Fruit fly (Drosophila melanogaster): Measurements from ENCODE around the gene Fkbp39.
A peak's percentile ranks its signal among the peaks of the same experiment; 100 is the strongest.

Fkbp39 gene

dm6 chr3R:15350993-15351426, 18.1 kb upstream of the Fkbp39 start, which contains the start of the genes Trs33 and Tmtc4 (continued):
- TF ChIP-seq CG31224 (GFP tag; IDR thresholded peaks at IDR 0.05) (no peak), scrt (GFP tag; optimal IDR thresholded peaks at IDR 0.05) (peak; percentile 3), slou (GFP tag; optimal IDR thresholded peaks at IDR 0.05) (no peak), nerfin-2 (GFP tag; IDR thresholded peaks at IDR 0.05; ENCODE audit: partially characterized antibody) (no peak), dm (GFP tag; optimal IDR thresholded peaks at IDR 0.05) (no peak), CG18764 (GFP tag; optimal IDR thresholded peaks at IDR 0.05) (no peak), CoRest (tag; optimal IDR thresholded peaks at IDR 0.05) (peak; percentile 51), PHDP (tag; optimal IDR thresholded peaks at IDR 0.05) (peak; percentile 51), chm (GFP tag; IDR thresholded peaks at IDR 0.05) (no peak), Elba2 (GFP tag; optimal IDR thresholded peaks at IDR 0.05) (no peak), hth (optimal IDR thresholded peaks at IDR 0.05) (no peak), CG8944 (GFP tag; optimal IDR thresholded peaks at IDR 0.05) (no peak), tll (GFP tag; optimal IDR thresholded peaks at IDR 0.05) (no peak), emc (GFP tag; optimal IDR thresholded peaks at IDR 0.05) (no peak), CG30431 (GFP tag; optimal IDR thresholded peaks at IDR 0.05) (no peak), CG5245 (GFP tag; optimal IDR thresholded peaks at IDR 0.05) (no peak), CG10209 (GFP tag; optimal IDR thresholded peaks at IDR 0.05) (peak; percentile 21), CG4820 (GFP tag; optimal IDR thresholded peaks at IDR 0.05) (no peak), Atf-2 (GFP tag; optimal IDR thresholded peaks at IDR 0.05) (no peak), sr (GFP tag; IDR thresholded peaks at IDR 0.05) (no peak), Bgb (GFP tag; IDR thresholded peaks at IDR 0.05; ENCODE audit: partially characterized antibody) (no peak), sug (tag; optimal IDR thresholded peaks at IDR 0.05) (peak; percentile 74), sqz (GFP tag; optimal IDR thresholded peaks at IDR 0.05) (no peak), shn (GFP tag; optimal IDR thresholded peaks at IDR 0.05) (no peak), tx (GFP tag; optimal IDR thresholded peaks at IDR 0.05) (no peak), CG9609 (GFP tag; optimal IDR thresholded peaks at IDR 0.05) (no peak), CG7928 (GFP tag; optimal IDR thresholded peaks at IDR 0.05) (no peak), CG7271 (tag; optimal IDR thresholded peaks at IDR 0.05) (no peak), Side (GFP tag; optimal IDR thresholded peaks at IDR 0.05) (no peak), CG6272 (GFP tag; IDR thresholded peaks at IDR 0.05) (no peak), Hey (tag; optimal IDR thresholded peaks at IDR 0.05) (no peak), Dad (GFP tag; optimal IDR thresholded peaks at IDR 0.05) (no peak), CG10654 (GFP tag; optimal IDR thresholded peaks at IDR 0.05) (peak; percentile 20), Dek (tag; optimal IDR thresholded peaks at IDR 0.05) (no peak), CG14860 (GFP tag; IDR thresholded peaks at IDR 0.05; ENCODE audit: partially characterized antibody) (no peak), fd102C (GFP tag; optimal IDR thresholded peaks at IDR 0.05) (no peak), CG7786 (GFP tag; optimal IDR thresholded peaks at IDR 0.05) (no peak), HLH4C (GFP tag; IDR thresholded peaks at IDR 0.05; ENCODE audit: partially characterized antibody) (no peak), wek (GFP tag; optimal IDR thresholded peaks at IDR 0.05) (peak; percentile 23), vfl (GFP tag; optimal IDR thresholded peaks at IDR 0.05) (no peak), ash1 (GFP tag; optimal IDR thresholded peaks at IDR 0.05) (no peak), slp2 (GFP tag; optimal IDR thresholded peaks at IDR 0.05) (no peak), Bdp1 (GFP tag; optimal IDR thresholded peaks at IDR 0.05) (no peak), CG10462 (GFP tag; optimal IDR thresholded peaks at IDR 0.05) (no peak), Sry-β (GFP tag; optimal IDR thresholded peaks at IDR 0.05) (peak; percentile 89), MESR4 (GFP tag; optimal IDR thresholded peaks at IDR 0.05) (peak; percentile 32), fd64A (GFP tag; optimal IDR thresholded peaks at IDR 0.05) (no peak), tio (GFP tag; optimal IDR thresholded peaks at IDR 0.05) (no peak), Nf-YC (tag; optimal IDR thresholded peaks at IDR 0.05) (peak; percentile 52), CG6854 (GFP tag; optimal IDR thresholded peaks at IDR 0.05) (no peak), kni (GFP tag; optimal IDR thresholded peaks at IDR 0.05) (peak; percentile 99), row (GFP tag; IDR thresholded peaks at IDR 0.05) (peak; percentile 85)

Data from whole organism, embryonic.